Fruit fly (Drosophila melanogaster) whole organism, embryonic: ENCODE data around the gene CG10959.
A peak's percentile ranks its signal among the peaks of the same experiment; 100 is the strongest.

ENCODE experiments used
- Antp ChIP-seq: fragments of 200-800 bp; sonication (Bioruptor generic); optimal IDR thresholded peaks from 3 replicates; lab custom pipeline; 2016; ENCODE audit warnings: missing biosample characterization, missing genetic modification characterization
- CG10462 ChIP-seq: fragments of 200-800 bp; sonication (Bioruptor generic); optimal IDR thresholded peaks from 2 replicates; lab custom pipeline; 2016; ENCODE audit warnings: missing biosample characterization, missing genetic modification characterization
- CG11398 ChIP-seq: fragments of 200-800 bp; sonication (Bioruptor generic); optimal IDR thresholded peaks from 2 replicates; lab custom pipeline; 2016; ENCODE audit warnings: missing biosample characterization, missing genetic modification characterization
- CG11723 ChIP-seq: fragments of 200-800 bp; sonication (Bioruptor generic); optimal IDR thresholded peaks from 2 replicates; lab custom pipeline; 2017; ENCODE audit warnings: missing biosample characterization, mild to moderate bottlenecking, missing genetic modification characterization
- CG12071 ChIP-seq: fragments of 200-800 bp; sonication (Bioruptor generic); optimal IDR thresholded peaks from 3 replicates; lab custom pipeline; 2018; ENCODE audit warnings: missing biosample characterization, mild to moderate bottlenecking, missing genetic modification characterization
- CG14014 ChIP-seq: fragments of 200-800 bp; sonication (Bioruptor generic); IDR thresholded peaks from 2 replicates; pipeline ENCODE4 v1.3.6; 2022; ENCODE audit warnings: missing biosample characterization, missing genetic modification characterization
- CG14050 ChIP-seq: fragments of 200-800 bp; sonication (Bioruptor generic); IDR thresholded peaks from 3 replicates; pipeline ENCODE4 v1.3.6; 2022; ENCODE audit warnings: missing biosample characterization, missing genetic modification characterization
- CG14667 ChIP-seq: fragments of 200-800 bp; sonication (Bioruptor generic); IDR thresholded peaks from 2 replicates; pipeline ENCODE4 v1.3.6; 2022; ENCODE audit warnings: missing biosample characterization, missing genetic modification characterization
- CG15514 ChIP-seq: fragments of 200-800 bp; sonication (Bioruptor generic); optimal IDR thresholded peaks from 3 replicates; lab custom pipeline; 2017; ENCODE audit warnings: missing biosample characterization, missing genetic modification characterization, mild to moderate bottlenecking, moderate library complexity, missing genetic modification reagents
- CG17361 ChIP-seq: fragments of 200-800 bp; sonication (Bioruptor generic); IDR thresholded peaks from 3 replicates; pipeline ENCODE4 v1.3.6; 2022; ENCODE audit warnings: missing biosample characterization, missing genetic modification characterization
- CG18764 ChIP-seq: fragments of 200-800 bp; sonication (Bioruptor generic); optimal IDR thresholded peaks from 3 replicates; lab custom pipeline; 2016; ENCODE audit warnings: missing biosample characterization, missing genetic modification characterization
- CG34224 ChIP-seq: fragments of 200-800 bp; sonication (Bioruptor generic); IDR thresholded peaks from 3 replicates; pipeline ENCODE4 v1.3.6; 2022; ENCODE audit warnings: missing biosample characterization, missing genetic modification characterization; ENCODE audit not compliant: partially characterized antibody
- CG5180 ChIP-seq: fragments of 200-800 bp; sonication (Bioruptor generic); optimal IDR thresholded peaks from 3 replicates; lab custom pipeline; 2017; ENCODE audit warnings: missing biosample characterization, missing genetic modification characterization, mild to moderate bottlenecking, moderate library complexity, missing genetic modification reagents
- CG7357 ChIP-seq: fragments of 200-800 bp; sonication (Bioruptor generic); IDR thresholded peaks from 3 replicates; pipeline ENCODE4 v1.3.6; 2022; ENCODE audit warnings: missing biosample characterization, missing genetic modification characterization
- CG7556 ChIP-seq: fragments of 200-800 bp; sonication (Bioruptor generic); optimal IDR thresholded peaks from 2 replicates; lab custom pipeline; 2017; ENCODE audit warnings: missing biosample characterization, mild to moderate bottlenecking, missing genetic modification characterization
- CG7963 ChIP-seq: fragments of 200-800 bp; sonication (Bioruptor generic); IDR thresholded peaks from 3 replicates; pipeline ENCODE4 v1.3.6; 2022; ENCODE audit warnings: missing biosample characterization, missing genetic modification characterization; ENCODE audit not compliant: partially characterized antibody
- CG8281 ChIP-seq: fragments of 200-800 bp; sonication (Bioruptor generic); optimal IDR thresholded peaks from 2 replicates; lab custom pipeline; 2018; ENCODE audit warnings: missing biosample characterization, mild to moderate bottlenecking, missing genetic modification characterization, moderate library complexity
- CG8924 ChIP-seq: fragments of 200-800 bp; optimal IDR thresholded peaks from 3 replicates; lab custom pipeline; 2019; ENCODE audit warnings: missing biosample characterization, mild to moderate bottlenecking, missing genetic modification characterization, moderate library complexity
- CG9797 ChIP-seq: fragments of 200-800 bp; sonication (Bioruptor generic); optimal IDR thresholded peaks from 3 replicates; lab custom pipeline; 2018; ENCODE audit warnings: missing biosample characterization, mild to moderate bottlenecking, missing genetic modification characterization
- Dbx ChIP-seq: fragments of 200-800 bp; sonication (Bioruptor generic); IDR thresholded peaks from 3 replicates; pipeline ENCODE4 v1.3.6; 2022; ENCODE audit warnings: missing biosample characterization, missing genetic modification characterization
- Dip2 ChIP-seq: fragments of 200-800 bp; sonication (Bioruptor generic); IDR thresholded peaks from 2 replicates; pipeline ENCODE4 v1.3.6; 2022; ENCODE audit warnings: missing biosample characterization, missing genetic modification characterization
- H15 ChIP-seq: fragments of 200-800 bp; sonication (Bioruptor generic); IDR thresholded peaks from 3 replicates; pipeline ENCODE4 v1.3.6; 2022; ENCODE audit warnings: missing biosample characterization, missing genetic modification characterization
- HHEX ChIP-seq: fragments of 200-800 bp; sonication (Bioruptor generic); optimal IDR thresholded peaks from 3 replicates; lab custom pipeline; 2017; ENCODE audit warnings: missing biosample characterization, mild to moderate bottlenecking, missing genetic modification characterization, missing genetic modification reagents
- Hey ChIP-seq: fragments of 200-800 bp; sonication (Bioruptor generic); optimal IDR thresholded peaks from 3 replicates; lab custom pipeline; 2018; ENCODE audit warnings: missing biosample characterization, mild to moderate bottlenecking, missing genetic modification characterization
- Hr78 ChIP-seq, 2 experiments: fragments of 200-800 bp in 1 of 2; fragments of >200 bp in 1 of 2; sonication (Bioruptor generic) in 1 of 2; optimal IDR thresholded peaks; 2 replicates each; lab custom pipeline; 2017 to 2019; ENCODE audit warnings: missing biosample characterization in 2 of 2, missing genetic modification characterization in 2 of 2, mild to moderate bottlenecking in 1 of 2, moderate library complexity in 1 of 2
- Jarid2 ChIP-seq: fragments of 200-800 bp; sonication (Bioruptor generic); optimal IDR thresholded peaks from 3 replicates; lab custom pipeline; 2017; ENCODE audit warnings: mild to moderate bottlenecking, missing biosample characterization, missing genetic modification reagents, missing genetic modification characterization
- NC2α ChIP-seq: fragments of 200-800 bp; sonication (Bioruptor generic); optimal IDR thresholded peaks from 2 replicates; lab custom pipeline; 2016; ENCODE audit warnings: missing biosample characterization, missing genetic modification characterization
- Neu2 ChIP-seq: fragments of 200-800 bp; sonication (Bioruptor generic); optimal IDR thresholded peaks from 3 replicates; lab custom pipeline; 2016; ENCODE audit warnings: missing biosample characterization, missing genetic modification characterization, borderline replicate concordance
- Oli ChIP-seq: fragments of 200-800 bp; sonication (Bioruptor generic); optimal IDR thresholded peaks from 2 replicates; lab custom pipeline; 2018; ENCODE audit warnings: missing biosample characterization, mild to moderate bottlenecking, missing genetic modification characterization, moderate library complexity
- Sox102F ChIP-seq: fragments of 200-800 bp; sonication (Bioruptor generic); optimal IDR thresholded peaks from 2 replicates; lab custom pipeline; 2018; ENCODE audit warnings: missing biosample characterization, mild to moderate bottlenecking, missing genetic modification characterization, moderate library complexity
- bowl ChIP-seq: fragments of 200-800 bp; sonication (Bioruptor generic); IDR thresholded peaks from 2 replicates; pipeline ENCODE4 v1.3.6; 2022; ENCODE audit warnings: missing biosample characterization, missing genetic modification characterization
- bsh ChIP-seq, 2 experiments: fragments of 200-800 bp; sonication (Bioruptor generic); optimal IDR thresholded peaks; 2 replicates each; lab custom pipeline; 2017 to 2018; ENCODE audit warnings: mild to moderate bottlenecking in 2 of 2, missing biosample characterization in 2 of 2, missing genetic modification characterization in 2 of 2, moderate library complexity in 1 of 2
- corto ChIP-seq: fragments of 200-800 bp; sonication (Bioruptor generic); optimal IDR thresholded peaks from 2 replicates; lab custom pipeline; 2016; ENCODE audit warnings: missing biosample characterization, mild to moderate bottlenecking, missing genetic modification characterization, moderate library complexity
- croc ChIP-seq: fragments of 200-800 bp; sonication (Bioruptor generic); conservative IDR thresholded peaks from 3 replicates; pipeline ENCODE4 v1.3.6; 2022; ENCODE audit warnings: missing biosample characterization, missing genetic modification characterization
- crol ChIP-seq: fragments of 200-800 bp; sonication (Bioruptor generic); IDR thresholded peaks from 2 replicates; pipeline ENCODE4 v1.3.6; 2022; ENCODE audit warnings: missing biosample characterization, missing genetic modification characterization
- da ChIP-seq: fragments of 200-800 bp; sonication (Bioruptor generic); optimal IDR thresholded peaks from 2 replicates; lab custom pipeline; 2016; ENCODE audit warnings: missing biosample characterization, missing genetic modification characterization
- exex ChIP-seq: fragments of 200-800 bp; sonication (Bioruptor generic); optimal IDR thresholded peaks from 4 replicates; lab custom pipeline; 2018; ENCODE audit warnings: missing biosample characterization, mild to moderate bottlenecking, missing genetic modification characterization, moderate library complexity
- gem ChIP-seq: fragments of 200-800 bp; sonication (Bioruptor generic); optimal IDR thresholded peaks from 2 replicates; lab custom pipeline; 2019; ENCODE audit warnings: missing biosample characterization, mild to moderate bottlenecking, missing genetic modification characterization, moderate library complexity
- ind ChIP-seq: fragments of 200-800 bp; sonication (Bioruptor generic); optimal IDR thresholded peaks from 3 replicates; lab custom pipeline; 2016; ENCODE audit warnings: missing biosample characterization, missing genetic modification characterization
- ken ChIP-seq: fragments of 200-800 bp; sonication (Bioruptor generic); IDR thresholded peaks from 3 replicates; pipeline ENCODE4 v1.3.6; 2022; ENCODE audit warnings: missing biosample characterization, missing genetic modification characterization
- lbe ChIP-seq: fragments of 200-800 bp; sonication (Bioruptor generic); optimal IDR thresholded peaks from 2 replicates; lab custom pipeline; 2016; ENCODE audit warnings: missing biosample characterization, mild to moderate bottlenecking, missing genetic modification characterization
- ro ChIP-seq: fragments of 200-800 bp; sonication (Bioruptor generic); IDR thresholded peaks from 2 replicates; pipeline ENCODE4 v1.3.6; 2022; ENCODE audit warnings: missing biosample characterization, missing genetic modification characterization
- scrt ChIP-seq: fragments of 200-800 bp; sonication (Bioruptor generic); optimal IDR thresholded peaks from 2 replicates; lab custom pipeline; 2018; ENCODE audit warnings: missing biosample characterization, mild to moderate bottlenecking, missing genetic modification characterization, moderate library complexity
- sd ChIP-seq: fragments of 200-800 bp; sonication (Bioruptor generic); optimal IDR thresholded peaks from 3 replicates; lab custom pipeline; 2018; ENCODE audit warnings: missing biosample characterization, mild to moderate bottlenecking, missing genetic modification characterization, moderate library complexity
- sens ChIP-seq: fragments of 200-800 bp; sonication (Bioruptor generic); peaks from one replicate; lab custom pipeline; 2016; ENCODE audit warnings: missing biosample characterization, missing genetic modification characterization
- stwl ChIP-seq: fragments of 200-800 bp; sonication (Bioruptor generic); optimal IDR thresholded peaks from 3 replicates; lab custom pipeline; 2018; ENCODE audit warnings: missing biosample characterization, mild to moderate bottlenecking, missing genetic modification characterization, moderate library complexity
- tap ChIP-seq: fragments of 200-800 bp; optimal IDR thresholded peaks from 3 replicates; lab custom pipeline; 2019; ENCODE audit warnings: missing biosample characterization, mild to moderate bottlenecking, missing genetic modification characterization, moderate library complexity
- tin ChIP-seq: fragments of 200-800 bp; sonication (Bioruptor generic); optimal IDR thresholded peaks from 3 replicates; lab custom pipeline; 2016; ENCODE audit warnings: missing biosample characterization, missing genetic modification characterization
- usp ChIP-seq: fragments of >200 bp; optimal IDR thresholded peaks from 2 replicates; lab custom pipeline; 2017; ENCODE audit warnings: missing biosample characterization, missing genetic modification characterization
- vfl ChIP-seq: fragments of 200-800 bp; sonication (Bioruptor generic); optimal IDR thresholded peaks from 2 replicates; lab custom pipeline; 2016; ENCODE audit warnings: missing biosample characterization, missing genetic modification characterization
- zf30C ChIP-seq: fragments of 200-800 bp; sonication (Bioruptor generic); optimal IDR thresholded peaks from 3 replicates; lab custom pipeline; 2018; ENCODE audit warnings: missing biosample characterization, mild to moderate bottlenecking, missing genetic modification characterization

CG10959 gene

dm6 chrX:8126149-8126548, 22.4 kb upstream of the CG10959 start (continued):
- TF ChIP-seq CG7963 (GFP tag; lab: Robert Waterston, UW) (no peak), CG14014 (GFP tag; lab: Robert Waterston, UW) (no peak), usp (GFP tag; lab: Kevin White, UChicago) (no peak), sens (peak; percentile 93), CG14667 (peak; percentile 40; the same call in 1 of the 2 replicates), CG14050 (GFP tag; lab: Robert Waterston, UW) (peak; percentile 38; the same call in 2 of the 3 replicates), da (no peak), lbe (no peak), NC2α (GFP tag; lab: Kevin White, UChicago) (no peak), ken (GFP tag; lab: Robert Waterston, UW) (peak; percentile 75), CG8924 (peak; percentile 67), Hr78 (GFP tag; optimal IDR thresholded peaks at IDR 0.05; lab: Kevin White, UChicago) (no peak), Oli (tag; lab: Kevin White, UChicago) (peak; percentile 68), CG17361 (GFP tag; lab: Robert Waterston, UW) (peak; percentile 56; the same call in 2 of the 3 replicates), gem (tag; lab: Kevin White, UChicago) (peak; percentile 80), ind (GFP tag; lab: Kevin White, UChicago) (peak; percentile 57), CG9797 (no peak), Neu2 (no peak), HHEX (GFP tag; lab: Kevin White, UChicago) (peak; percentile 17), croc (peak; percentile 52; the same call in 2 of the 3 replicates), bsh (GFP tag; optimal IDR thresholded peaks at IDR 0.05; lab: Kevin White, UChicago) (peak in 1 of 2 experiments; percentile 88), sd (tag; lab: Kevin White, UChicago) (peak; percentile 9), CG10462 (GFP tag; lab: Kevin White, UChicago) (peak; percentile 26), Hey (tag; lab: Kevin White, UChicago) (no peak), corto (GFP tag; lab: Kevin White, UChicago) (no peak), ro (GFP tag; lab: Robert Waterston, UW) (no peak), CG11398 (GFP tag; lab: Kevin White, UChicago) (no peak), bowl (GFP tag; lab: Robert Waterston, UW) (no peak), crol (GFP tag; lab: Robert Waterston, UW) (no peak), Sox102F (GFP tag; lab: Kevin White, UChicago) (peak; percentile 88), scrt (no peak), stwl (tag; lab: Kevin White, UChicago) (no peak), vfl (GFP tag; lab: Kevin White, UChicago) (no peak), CG15514 (no peak), CG12071 (GFP tag; lab: Kevin White, UChicago) (peak; percentile 20), zf30C (no peak), Dip2 (GFP tag; lab: Robert Waterston, UW) (no peak), CG34224 (no peak), tin (GFP tag; lab: Kevin White, UChicago) (peak; percentile 45), CG7357 (no peak), CG18764 (GFP tag; lab: Kevin White, UChicago) (no peak), H15 (peak; percentile 72), Dbx (GFP tag; lab: Robert Waterston, UW) (no peak), Jarid2 (GFP tag; lab: Kevin White, UChicago) (no peak), CG5180 (GFP tag; lab: Kevin White, UChicago) (peak; percentile 21), Antp (GFP tag; lab: Kevin White, UChicago) (peak; percentile 38), exex (tag; lab: Kevin White, UChicago) (no peak), CG8281 (tag; lab: Kevin White, UChicago) (no peak), CG7556 (peak; percentile 24), tap (tag; lab: Kevin White, UChicago) (peak; percentile 57), CG11723 (GFP tag; lab: Kevin White, UChicago) (peak; percentile 9)
